Worm (Caenorhabditis elegans): ENCODE results near the gene D2096.10.

- TF ChIP-seq ceh-79 (tag; optimal IDR thresholded peaks at IDR 0.05) (no peak), lin-35 (GFP tag; optimal IDR thresholded peaks at IDR 0.05) (no peak), hlh-26 (GFP tag; conservative IDR thresholded peaks at IDR 0.05) (no peak), nfya-1 (tag; optimal IDR thresholded peaks at IDR 0.05; ENCODE audit: borderline replicate concordance, insufficient read depth) (no peak), F23B12.7 (tag; optimal IDR thresholded peaks at IDR 0.05; ENCODE audit: insufficient read depth) (no peak), snpc-4 (GFP tag; optimal IDR thresholded peaks at IDR 0.05) (no peak), snpc-4 (tag; optimal IDR thresholded peaks at IDR 0.05) (no peak), ztf-26 (tag; optimal IDR thresholded peaks at IDR 0.05) (no peak), unc-62 (GFP tag; optimal IDR thresholded peaks at IDR 0.05) (no peak), zim-3 (tag; optimal IDR thresholded peaks at IDR 0.05) (no peak), madf-10 (tag; optimal IDR thresholded peaks at IDR 0.05) (no peak), ztf-22 (GFP tag; optimal IDR thresholded peaks at IDR 0.05) (no peak), dox-1 (GFP tag; IDR thresholded peaks at IDR 0.05) (no peak), F49E8.2 (tag; optimal IDR thresholded peaks at IDR 0.05; ENCODE audit: insufficient read depth) (no peak)
Observed at ce11 chrIV:8379683-8380082, 9.4 kb downstream of the D2096.10 start, which contains the start of gene praf-3.

All from whole organism, young adult.